Fruit fly (Drosophila melanogaster) S2 (cell line): ENCODE data around the gene Osi5.

Experiments
- CG8478 ChIP-seq: fragments of >200 bp; optimal IDR thresholded peaks from 2 replicates; lab custom pipeline; 2018
- CTCF ChIP-seq, 2 experiments: fragments of >200 bp; optimal IDR thresholded peaks; 2 replicates each; lab custom pipeline; 2018

DNA sequence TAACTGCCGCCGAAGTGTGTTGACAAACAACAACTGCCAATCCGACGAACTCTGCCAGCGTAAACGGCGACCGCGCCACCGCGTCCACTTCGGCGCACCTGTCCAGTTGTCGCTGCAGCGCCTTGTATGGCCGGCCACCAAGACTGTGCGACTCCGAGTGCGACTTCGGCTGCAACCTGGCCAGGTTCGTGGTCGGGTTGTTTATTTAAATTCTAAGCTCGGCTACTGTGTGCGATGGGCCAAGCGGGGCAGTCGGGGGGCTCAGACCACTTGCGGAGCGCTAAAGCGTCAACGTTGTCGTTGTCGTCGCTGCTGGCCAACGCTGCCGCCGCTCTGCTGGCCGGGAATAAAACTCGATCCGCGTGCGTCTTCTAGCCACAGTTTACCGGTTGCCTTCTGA lies 32.5 kb downstream of the Osi5 start, which contains the start of gene Osi9:
- TF ChIP-seq CG8478 (no peak), CTCF (optimal IDR thresholded peaks at IDR 0.05; lab: Kevin White, UChicago) (no peak)
